Fruit fly (Drosophila melanogaster) whole organism, embryonic: ENCODE data around the gene Unc-115a.
A peak's percentile ranks its signal among the peaks of the same experiment; 100 is the strongest.

ENCODE experiments used
- B-H1 ChIP-seq: fragments of 200-800 bp; sonication (Bioruptor generic); IDR thresholded peaks from 3 replicates; pipeline ENCODE4 v1.3.6; 2022; ENCODE audit warnings: missing biosample characterization, missing genetic modification characterization
- CG11247 ChIP-seq: fragments of 200-800 bp; sonication (Bioruptor generic); IDR thresholded peaks from 2 replicates; pipeline ENCODE4 v1.3.6; 2022; ENCODE audit warnings: missing biosample characterization, missing genetic modification characterization
- CG12391 ChIP-seq: fragments of 200-800 bp; sonication (Bioruptor generic); optimal IDR thresholded peaks from 3 replicates; lab custom pipeline; 2018; ENCODE audit warnings: missing biosample characterization, mild to moderate bottlenecking, missing genetic modification characterization, moderate library complexity
- CG12744 ChIP-seq: fragments of 200-800 bp; sonication (Bioruptor generic); optimal IDR thresholded peaks from 2 replicates; lab custom pipeline; 2016; ENCODE audit warnings: missing biosample characterization, missing genetic modification characterization
- CG13123 ChIP-seq: fragments of 200-800 bp; sonication (Bioruptor generic); optimal IDR thresholded peaks from 2 replicates; lab custom pipeline; 2016; ENCODE audit warnings: missing biosample characterization, missing genetic modification characterization
- CG14014 ChIP-seq: fragments of 200-800 bp; sonication (Bioruptor generic); IDR thresholded peaks from 2 replicates; pipeline ENCODE4 v1.3.6; 2022; ENCODE audit warnings: missing biosample characterization, missing genetic modification characterization
- CG17802 ChIP-seq: fragments of 200-800 bp; sonication (Bioruptor generic); optimal IDR thresholded peaks from 2 replicates; lab custom pipeline; 2018; ENCODE audit warnings: missing biosample characterization, mild to moderate bottlenecking, missing genetic modification characterization, moderate library complexity
- CG17912 ChIP-seq: fragments of 200-800 bp; sonication (Bioruptor generic); optimal IDR thresholded peaks from 2 replicates; lab custom pipeline; 2018; ENCODE audit warnings: missing biosample characterization, mild to moderate bottlenecking, missing genetic modification characterization
- CG18476 ChIP-seq: fragments of 200-800 bp; sonication (Bioruptor generic); optimal IDR thresholded peaks from 2 replicates; lab custom pipeline; 2016; ENCODE audit warnings: missing biosample characterization, mild to moderate bottlenecking, missing genetic modification characterization
- CG2129 ChIP-seq: fragments of 200-800 bp; sonication (Bioruptor generic); IDR thresholded peaks from 2 replicates; pipeline ENCODE4 v1.3.6; 2022; ENCODE audit warnings: missing biosample characterization, missing genetic modification characterization; ENCODE audit not compliant: partially characterized antibody
- CG2678 ChIP-seq: fragments of 200-800 bp; sonication (Bioruptor generic); optimal IDR thresholded peaks from 3 replicates; lab custom pipeline; 2019; ENCODE audit warnings: missing biosample characterization, mild to moderate bottlenecking, missing genetic modification characterization, moderate library complexity
- CG32532 ChIP-seq: fragments of 200-800 bp; sonication (Bioruptor generic); IDR thresholded peaks from 2 replicates; pipeline ENCODE4 v1.3.6; 2022; ENCODE audit warnings: missing biosample characterization, missing genetic modification characterization
- CG6683 ChIP-seq: fragments of 200-800 bp; sonication (Bioruptor generic); optimal IDR thresholded peaks from 2 replicates; lab custom pipeline; 2017; ENCODE audit warnings: missing biosample characterization, mild to moderate bottlenecking, missing genetic modification characterization, missing genetic modification reagents
- CG8281 ChIP-seq: fragments of 200-800 bp; sonication (Bioruptor generic); optimal IDR thresholded peaks from 2 replicates; lab custom pipeline; 2018; ENCODE audit warnings: missing biosample characterization, mild to moderate bottlenecking, missing genetic modification characterization, moderate library complexity
- CG8290 ChIP-seq, 3 experiments: fragments of 200-800 bp; sonication (Bioruptor generic); optimal IDR thresholded peaks; 2 replicates each; lab custom pipeline; 2016 to 2019; ENCODE audit warnings: missing biosample characterization in 3 of 3, missing genetic modification characterization in 3 of 3, mild to moderate bottlenecking in 2 of 3, moderate library complexity in 1 of 3
- CG8388 ChIP-seq: fragments of 200-800 bp; sonication (Bioruptor generic); optimal IDR thresholded peaks from 2 replicates; lab custom pipeline; 2019; ENCODE audit warnings: missing biosample characterization, mild to moderate bottlenecking, missing genetic modification characterization, moderate library complexity
- D ChIP-seq, 2 experiments: fragments of 200-800 bp in 1 of 2; fragments of >200 bp in 1 of 2; sonication (Bioruptor generic) in 1 of 2; optimal IDR thresholded peaks; 2 replicates in 1 of 2; 3 replicates in 1 of 2; lab custom pipeline; 2017; ENCODE audit warnings: mild to moderate bottlenecking in 1 of 2, missing biosample characterization in 1 of 2, missing genetic modification characterization in 1 of 2, missing genetic modification reagents in 1 of 2
- D19A ChIP-seq: fragments of 200-800 bp; optimal IDR thresholded peaks from 3 replicates; lab custom pipeline; 2019; ENCODE audit warnings: missing biosample characterization, mild to moderate bottlenecking, missing genetic modification characterization, moderate library complexity
- Dfd ChIP-seq, 2 experiments: fragments of >200 bp; optimal IDR thresholded peaks; 2 replicates each; lab custom pipeline; 2017; ENCODE audit warnings: missing biosample characterization in 2 of 2, missing genetic modification characterization in 2 of 2
- Fer2 ChIP-seq: fragments of 200-800 bp; sonication (Bioruptor generic); optimal IDR thresholded peaks from 2 replicates; lab custom pipeline; 2018; ENCODE audit warnings: missing biosample characterization, mild to moderate bottlenecking, missing genetic modification characterization, moderate library complexity
- Gsc ChIP-seq: fragments of 200-800 bp; sonication (Bioruptor generic); IDR thresholded peaks from 2 replicates; pipeline ENCODE4 v1.3.6; 2022; ENCODE audit warnings: missing biosample characterization, missing genetic modification characterization
- Lim3 ChIP-seq: fragments of 200-800 bp; sonication (Bioruptor generic); IDR thresholded peaks from 2 replicates; pipeline ENCODE4 v1.3.6; 2022; ENCODE audit warnings: missing biosample characterization, missing genetic modification characterization
- Mes4 ChIP-seq: fragments of 200-800 bp; sonication (Bioruptor generic); optimal IDR thresholded peaks from 2 replicates; lab custom pipeline; 2016; ENCODE audit warnings: missing biosample characterization, missing genetic modification characterization
- Xrp1 ChIP-seq: fragments of 200-800 bp; sonication (Bioruptor generic); IDR thresholded peaks from 2 replicates; pipeline ENCODE4 v1.3.6; 2022; ENCODE audit warnings: missing biosample characterization, missing genetic modification characterization
- ash1 ChIP-seq: fragments of 200-800 bp; sonication (Bioruptor generic); optimal IDR thresholded peaks from 2 replicates; lab custom pipeline; 2018; ENCODE audit warnings: missing biosample characterization, mild to moderate bottlenecking, missing genetic modification characterization
- cg ChIP-seq: fragments of 200-800 bp; sonication (Bioruptor generic); optimal IDR thresholded peaks from 3 replicates; lab custom pipeline; 2019; ENCODE audit warnings: missing biosample characterization, mild to moderate bottlenecking, missing genetic modification characterization, moderate library complexity
- chif ChIP-seq, 2 experiments: fragments of 200-800 bp; sonication (Bioruptor generic); optimal IDR thresholded peaks; 3 replicates each; lab custom pipeline; 2016; ENCODE audit warnings: missing biosample characterization in 2 of 2, missing genetic modification characterization in 2 of 2
- chn ChIP-seq: fragments of 200-800 bp; sonication (Bioruptor generic); optimal IDR thresholded peaks from 2 replicates; lab custom pipeline; 2016; ENCODE audit warnings: missing biosample characterization, missing genetic modification characterization
- crol ChIP-seq: fragments of 200-800 bp; sonication (Bioruptor generic); IDR thresholded peaks from 2 replicates; pipeline ENCODE4 v1.3.6; 2022; ENCODE audit warnings: missing biosample characterization, missing genetic modification characterization
- dmrt99B ChIP-seq: fragments of 200-800 bp; sonication (Bioruptor generic); optimal IDR thresholded peaks from 2 replicates; lab custom pipeline; 2018; ENCODE audit warnings: missing biosample characterization, mild to moderate bottlenecking, missing genetic modification characterization, moderate library complexity
- esg ChIP-seq: fragments of 200-800 bp; sonication (Bioruptor generic); conservative IDR thresholded peaks from 2 replicates; pipeline ENCODE4 v1.3.6; 2022; ENCODE audit warnings: missing biosample characterization, missing genetic modification characterization
- fd64A ChIP-seq: fragments of 200-800 bp; sonication (Bioruptor generic); optimal IDR thresholded peaks from 3 replicates; lab custom pipeline; 2018; ENCODE audit warnings: missing biosample characterization, mild to moderate bottlenecking, missing genetic modification characterization
- ftz-f1 ChIP-seq: fragments of 200-800 bp; sonication (Bioruptor generic); optimal IDR thresholded peaks from 2 replicates; lab custom pipeline; 2016; ENCODE audit warnings: missing biosample characterization, missing genetic modification characterization
- gcm ChIP-seq: fragments of 200-800 bp; sonication (Bioruptor generic); optimal IDR thresholded peaks from 2 replicates; lab custom pipeline; 2019; ENCODE audit warnings: missing biosample characterization, mild to moderate bottlenecking, missing genetic modification characterization, moderate library complexity
- kah ChIP-seq: fragments of 200-800 bp; sonication (Bioruptor generic); optimal IDR thresholded peaks from 2 replicates; lab custom pipeline; 2018; ENCODE audit warnings: missing biosample characterization, mild to moderate bottlenecking, missing genetic modification characterization
- klu ChIP-seq: fragments of 200-800 bp; sonication (Bioruptor generic); IDR thresholded peaks from 2 replicates; pipeline ENCODE4 v1.3.6; 2022; ENCODE audit warnings: missing biosample characterization, missing genetic modification characterization
- mam ChIP-seq: fragments of 200-800 bp; sonication (Bioruptor generic); optimal IDR thresholded peaks from 3 replicates; lab custom pipeline; 2016; ENCODE audit warnings: missing biosample characterization, missing genetic modification characterization
- nom ChIP-seq: fragments of 200-800 bp; sonication (Bioruptor generic); optimal IDR thresholded peaks from 2 replicates; lab custom pipeline; 2017; ENCODE audit warnings: missing biosample characterization, missing genetic modification characterization, mild to moderate bottlenecking, moderate library complexity, missing genetic modification reagents
- onecut ChIP-seq: fragments of 200-800 bp; sonication (Bioruptor generic); IDR thresholded peaks from 2 replicates; pipeline ENCODE4 v1.3.6; 2022; ENCODE audit warnings: missing biosample characterization, missing genetic modification characterization
- pfk ChIP-seq: fragments of 200-800 bp; sonication (Bioruptor generic); optimal IDR thresholded peaks from 2 replicates; lab custom pipeline; 2018; ENCODE audit warnings: missing biosample characterization, mild to moderate bottlenecking, missing genetic modification characterization, moderate library complexity
- pum ChIP-seq: fragments of 200-800 bp; sonication (Bioruptor generic); optimal IDR thresholded peaks from 2 replicates; lab custom pipeline; 2016; ENCODE audit warnings: missing biosample characterization, missing genetic modification characterization
- sc ChIP-seq, 3 experiments: fragments of >200 bp in 2 of 3; fragments of 200-800 bp in 1 of 3; sonication (Bioruptor generic) in 1 of 3; optimal IDR thresholded peaks; 2 replicates in 2 of 3; 3 replicates in 1 of 3; lab custom pipeline; 2017; ENCODE audit warnings: mild to moderate bottlenecking in 1 of 3, missing biosample characterization in 1 of 3, missing genetic modification characterization in 1 of 3, missing genetic modification reagents in 1 of 3
- sim ChIP-seq: fragments of 200-800 bp; sonication (Bioruptor generic); IDR thresholded peaks from 2 replicates; pipeline ENCODE4 v1.3.6; 2022; ENCODE audit warnings: missing biosample characterization, missing genetic modification characterization
- ttk ChIP-seq: fragments of 200-800 bp; sonication (Bioruptor generic); IDR thresholded peaks from 2 replicates; pipeline ENCODE4 v2.1.2; 2022; ENCODE audit warnings: missing biosample characterization, missing genetic modification characterization
- unpg ChIP-seq: fragments of 200-800 bp; sonication (Bioruptor generic); optimal IDR thresholded peaks from 3 replicates; lab custom pipeline; 2018; ENCODE audit warnings: missing biosample characterization, mild to moderate bottlenecking, missing genetic modification characterization, moderate library complexity
- wor ChIP-seq: fragments of 200-800 bp; sonication (Bioruptor generic); IDR thresholded peaks from 2 replicates; pipeline ENCODE4 v1.3.6; 2022; ENCODE audit warnings: missing biosample characterization, missing genetic modification characterization
- zen2 ChIP-seq: fragments of 200-800 bp; sonication (Bioruptor generic); IDR thresholded peaks from 3 replicates; pipeline ENCODE4 v1.3.6; 2022; ENCODE audit warnings: missing biosample characterization, missing genetic modification characterization; ENCODE audit not compliant: partially characterized antibody
- zfh2 ChIP-seq: fragments of 200-800 bp; sonication (Bioruptor generic); optimal IDR thresholded peaks from 2 replicates; lab custom pipeline; 2016; ENCODE audit warnings: missing biosample characterization, missing genetic modification characterization

Gene Unc-115a

dm6 chr3R:9704183-9705007 is 822 bp downstream of the Unc-115a start (continued):
- TF ChIP-seq CG11247 (GFP tag; lab: Robert Waterston, UW) (no peak), CG18476 (GFP tag; lab: Kevin White, UChicago) (no peak), klu (GFP tag; lab: Robert Waterston, UW) (no peak), CG32532 (GFP tag; lab: Robert Waterston, UW) (no peak), esg (GFP tag; lab: Robert Waterston, UW) (no peak), cg (GFP tag; lab: Kevin White, UChicago) (peak; percentile 98), B-H1 (no peak), unpg (GFP tag; lab: Kevin White, UChicago) (no peak), CG13123 (GFP tag; lab: Kevin White, UChicago) (no peak), crol (no peak), nom (GFP tag; lab: Kevin White, UChicago) (peak; percentile 35), gcm (GFP tag; lab: Kevin White, UChicago) (peak; percentile 43), CG12744 (GFP tag; lab: Kevin White, UChicago) (no peak), CG12391 (tag; lab: Kevin White, UChicago) (no peak), CG8281 (tag; lab: Kevin White, UChicago) (no peak), chif (GFP tag; optimal IDR thresholded peaks at IDR 0.05; lab: Kevin White, UChicago) (no peak), pfk (GFP tag; lab: Kevin White, UChicago) (no peak), CG14014 (GFP tag; lab: Robert Waterston, UW) (no peak), CG8290 (GFP tag; optimal IDR thresholded peaks at IDR 0.05; lab: Kevin White, UChicago) (no peak), CG8290 (tag; optimal IDR thresholded peaks at IDR 0.05; lab: Kevin White, UChicago) (peak in 1 of 2 experiments; percentile 62), Xrp1 (GFP tag; lab: Robert Waterston, UW) (no peak), Fer2 (tag; lab: Kevin White, UChicago) (no peak), ttk (no peak), sim (GFP tag; lab: Robert Waterston, UW) (no peak), Mes4 (GFP tag; lab: Kevin White, UChicago) (no peak), CG8388 (no peak), mam (no peak), CG6683 (GFP tag; lab: Kevin White, UChicago) (no peak), CG2129 (GFP tag; lab: Robert Waterston, UW) (no peak), Dfd (GFP tag; optimal IDR thresholded peaks at IDR 0.05; lab: Kevin White, UChicago) (no peak), CG2678 (tag; lab: Kevin White, UChicago) (no peak), onecut (GFP tag; lab: Robert Waterston, UW) (peak; percentile 88), D (optimal IDR thresholded peaks at IDR 0.05; lab: Kevin White, UChicago) (no peak), D (GFP tag; optimal IDR thresholded peaks at IDR 0.05; lab: Kevin White, UChicago) (no peak), pum (GFP tag; lab: Kevin White, UChicago) (no peak), Lim3 (GFP tag; lab: Robert Waterston, UW) (no peak), fd64A (GFP tag; lab: Kevin White, UChicago) (peak; percentile 25), dmrt99B (no peak), D19A (no peak), zen2 (no peak), zfh2 (no peak), Gsc (GFP tag; lab: Robert Waterston, UW) (no peak), chn (peak; percentile 56), wor (GFP tag; lab: Robert Waterston, UW) (no peak), CG17802 (tag; lab: Kevin White, UChicago) (no peak), kah (peak; percentile 62), sc (optimal IDR thresholded peaks at IDR 0.05; lab: Kevin White, UChicago) (no peak), sc (GFP tag; optimal IDR thresholded peaks at IDR 0.05; lab: Kevin White, UChicago) (no peak), ash1 (GFP tag; lab: Kevin White, UChicago) (peak; percentile 35), ftz-f1 (GFP tag; lab: Kevin White, UChicago) (no peak), CG17912 (GFP tag; lab: Kevin White, UChicago) (no peak)
